Fruit fly (Drosophila melanogaster) whole organism, wandering third instar larva: ENCODE results near the gene CG2712.

Source experiments
- Hr78 ChIP-seq: fragments of >200 bp; optimal IDR thresholded peaks from 2 replicates; lab custom pipeline; 2017; ENCODE audit warnings: missing biosample characterization, missing genetic modification characterization
- Hr83 ChIP-seq: fragments of 200-300 bp; sonication (Bioruptor generic); optimal IDR thresholded peaks from 2 replicates; lab custom pipeline; 2016; ENCODE audit warnings: missing biosample characterization, mild to moderate bottlenecking, missing genetic modification characterization, moderate library complexity; ENCODE audit not compliant: poor library complexity, severe bottlenecking
- lola ChIP-seq: fragments of >200 bp; optimal IDR thresholded peaks from 2 replicates; lab custom pipeline; 2017; ENCODE audit warnings: missing biosample characterization, missing genetic modification characterization

DNA sequence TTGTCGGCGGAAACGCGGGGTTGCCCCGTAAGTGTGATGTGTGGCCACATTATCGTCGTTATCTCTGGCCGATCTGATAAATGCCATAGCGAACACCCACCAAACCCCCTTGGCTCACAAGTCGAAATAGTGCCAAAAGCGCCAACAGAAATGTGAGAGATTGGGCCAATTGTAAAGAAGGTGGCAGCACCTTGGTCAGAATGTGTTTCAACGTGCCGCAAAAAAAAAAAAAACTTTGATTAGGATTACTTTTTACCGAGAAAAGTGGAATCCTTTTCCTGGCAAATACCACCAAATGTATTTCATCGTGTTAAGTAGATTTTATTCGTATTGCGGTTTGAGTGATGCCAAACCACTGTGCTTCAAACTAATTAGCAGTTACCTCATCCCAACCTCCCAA lies 10.8 kb downstream of the CG2712 start:
- no peak for TF ChIP-seq lola (GFP tag; lab: Kevin White, UChicago)
- no peak for TF ChIP-seq Hr78 (GFP tag; lab: Kevin White, UChicago)
- no peak for TF ChIP-seq Hr83 (GFP tag; lab: Kevin White, UChicago)
